Worm (Caenorhabditis elegans): Measurements from ENCODE around the gene Y32B12B.8.

The Y32B12B.8 gene

DNA sequence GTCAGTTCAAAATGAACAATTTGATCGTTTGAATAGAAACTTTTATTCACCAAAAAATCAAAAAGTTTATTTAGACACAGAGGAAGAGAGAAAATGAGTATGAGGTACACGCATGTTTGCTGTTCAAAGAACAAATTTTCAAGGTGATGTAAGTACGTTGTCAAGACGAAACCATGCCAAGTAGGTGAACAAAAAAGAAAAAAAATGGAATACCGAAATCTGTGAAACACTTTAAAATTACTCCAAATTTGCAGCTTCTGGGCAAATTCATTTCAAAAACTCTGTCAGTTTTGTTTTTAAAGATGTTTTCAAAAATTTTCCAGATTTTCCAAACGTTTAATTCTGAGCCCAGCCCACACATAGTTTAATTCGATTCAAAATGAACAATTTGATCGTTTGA is 45.2 kb downstream of the Y32B12B.8 start, which contains the start of gene nhr-271:
TSS of gene nhr-271 (minus strand) at position 101 of the 400 bp plus-strand sequence.
- TF ChIP-seq lin-11 (tag; optimal IDR thresholded peaks at IDR 0.05) = no peak

DNA sequence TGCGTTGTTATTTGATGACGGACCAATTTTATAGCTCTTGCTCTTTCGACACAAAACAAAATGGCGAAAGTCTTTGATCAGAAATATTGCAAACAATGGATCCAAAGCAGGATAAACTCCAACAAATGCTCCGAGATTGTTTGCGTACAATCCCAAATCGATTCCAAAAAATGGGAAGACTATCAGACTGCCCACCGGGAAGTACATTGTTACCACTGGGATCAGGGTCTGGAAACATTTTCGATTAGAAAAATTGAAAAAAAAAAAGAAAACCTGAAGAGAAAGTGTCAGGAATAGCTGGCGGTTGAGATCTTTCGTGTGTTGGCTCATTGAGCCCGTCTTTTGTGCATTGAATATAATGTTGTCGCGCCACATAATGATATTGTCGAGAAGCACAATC is 45.8 kb downstream of the Y32B12B.8 start:
- no peak for TF ChIP-seq nhr-77 (tag; optimal IDR thresholded peaks at IDR 0.05)
- TF ChIP-seq nhr-21 (tag; optimal IDR thresholded peaks at IDR 0.05) = no peak
- TF ChIP-seq lin-13 (GFP tag; optimal IDR thresholded peaks at IDR 0.05) = no peak
- no peak for TF ChIP-seq ztf-11 (tag; optimal IDR thresholded peaks at IDR 0.05)
- no peak for TF ChIP-seq R02D3.7 (tag; optimal IDR thresholded peaks at IDR 0.05)
- no peak for TF ChIP-seq mdl-1 (tag; optimal IDR thresholded peaks at IDR 0.05)
- no peak for TF ChIP-seq skn-1 (tag; optimal IDR thresholded peaks at IDR 0.05)
- no peak for TF ChIP-seq ceh-16 (tag; optimal IDR thresholded peaks at IDR 0.05)
- TF ChIP-seq snpc-4 (tag; optimal IDR thresholded peaks at IDR 0.05) = no peak
- no peak for TF ChIP-seq nhr-12 (tag; optimal IDR thresholded peaks at IDR 0.05)
- no peak for TF ChIP-seq nhr-237 (tag; optimal IDR thresholded peaks at IDR 0.05)
- TF ChIP-seq F13H6.1 (tag; optimal IDR thresholded peaks at IDR 0.05) = no peak
- TF ChIP-seq mbf-1 (tag; optimal IDR thresholded peaks at IDR 0.05) = no peak
- TF ChIP-seq sma-3 (GFP tag; optimal IDR thresholded peaks at IDR 0.05) = no peak
- no peak for TF ChIP-seq elt-1 (tag; optimal IDR thresholded peaks at IDR 0.05)
- TF ChIP-seq lin-39 (tag; optimal IDR thresholded peaks at IDR 0.05) = no peak
- TF ChIP-seq blmp-1 (tag; optimal IDR thresholded peaks at IDR 0.05; ENCODE audit: insufficient read depth) = no peak
- no peak for TF ChIP-seq lsy-2 (tag; optimal IDR thresholded peaks at IDR 0.05)
- no peak for TF ChIP-seq Y55F3AM.14 (GFP tag; optimal IDR thresholded peaks at IDR 0.05)

ce11 chrV:16582973-16583372 is 47.7 kb downstream of the Y32B12B.8 start, which contains the start of gene str-150:
Gene str-150, plus strand, starts transcription at chrV:16583273.
- TF ChIP-seq elt-3 (tag; optimal IDR thresholded peaks at IDR 0.05) (no peak), nhr-6 (tag; optimal IDR thresholded peaks at IDR 0.05) (no peak), lin-11 (tag; optimal IDR thresholded peaks at IDR 0.05) (no peak), ceh-82 (tag; optimal IDR thresholded peaks at IDR 0.05) (no peak), lsy-2 (tag; optimal IDR thresholded peaks at IDR 0.05) (no peak), nhr-11 (tag; optimal IDR thresholded peaks at IDR 0.05) (no peak), sma-3 (GFP tag; optimal IDR thresholded peaks at IDR 0.05) (no peak), ztf-1 (GFP tag; conservative IDR thresholded peaks at IDR 0.05) (no peak), alr-1 (tag; optimal IDR thresholded peaks at IDR 0.05) (no peak), sma-9 (GFP tag; optimal IDR thresholded peaks at IDR 0.05) (no peak), sma-9 (tag; optimal IDR thresholded peaks at IDR 0.05) (no peak), F13H6.1 (tag; optimal IDR thresholded peaks at IDR 0.05) (no peak), nhr-25 (tag; optimal IDR thresholded peaks at IDR 0.05) (no peak), nhr-12 (tag; optimal IDR thresholded peaks at IDR 0.05) (no peak)

Data from whole organism, L2 larva.